Fruit fly (Drosophila melanogaster) ovary, adult (tissue): ENCODE measurements around the gene PolrMT.

Source experiments
- CG17801 ChIP-seq: fragments of 200-800 bp; optimal IDR thresholded peaks from 2 replicates; lab custom pipeline; 2019; ENCODE audit warnings: missing biosample characterization, mild to moderate bottlenecking, missing genetic modification characterization, moderate library complexity; ENCODE audit not compliant: partially characterized antibody

Gene PolrMT

dm6 chr2L:1128344-1128931, 20.3 kb upstream of the PolrMT start:
- no peak for TF ChIP-seq CG17801

- no peak for TF ChIP-seq CG17801
These were observed 19.4 kb upstream of the PolrMT start for dm6 chr2L:1127434-1128089.

- TF ChIP-seq CG17801, result no peak
These were observed 18.4 kb upstream of the PolrMT start for dm6 chr2L:1126527-1126926.

- no peak for TF ChIP-seq CG17801
These were observed 17.3 kb upstream of the PolrMT start for dm6 chr2L:1125437-1125836.

- TF ChIP-seq CG17801, result no peak
These were observed 16.1 kb upstream of the PolrMT start for dm6 chr2L:1124265-1124664.

- peak; percentile 35 for TF ChIP-seq CG17801
These were observed 15.1 kb upstream of the PolrMT start for dm6 chr2L:1123078-1123818.

dm6 chr2L:1122711-1122960, 14.5 kb upstream of the PolrMT start:
- no peak for TF ChIP-seq CG17801

- TF ChIP-seq CG17801, result no peak
These were observed 14.0 kb upstream of the PolrMT start for dm6 chr2L:1121942-1122710.

- no peak for TF ChIP-seq CG17801
These were observed 12.2 kb upstream of the PolrMT start for dm6 chr2L:1120206-1120902.

dm6 chr2L:1118880-1119809, 11.0 kb upstream of the PolrMT start:
- TF ChIP-seq CG17801, result peak; percentile 55

- TF ChIP-seq CG17801, result no peak
These were observed 10.0 kb upstream of the PolrMT start for dm6 chr2L:1118149-1118548.

dm6 chr2L:1116661-1117322, 8.6 kb upstream of the PolrMT start:
- no peak for TF ChIP-seq CG17801

- TF ChIP-seq CG17801, result no peak
These were observed 6.1 kb upstream of the PolrMT start for dm6 chr2L:1114230-1114629.

dm6 chr2L:1112641-1113040, 4.5 kb upstream of the PolrMT start, which contains the start of gene CG14340:
CG14340 (plus strand) TSS chr2L:1112941.
- no peak for TF ChIP-seq CG17801

dm6 chr2L:1102349-1102748, 5.8 kb downstream of the PolrMT start, which contains the start of gene CG4629:
CG4629 (minus strand) TSS chr2L:1102504.
- TF ChIP-seq CG17801, result no peak
